Worm (Caenorhabditis elegans): Measurements from ENCODE around the gene F38B6.8.

Gene F38B6.8

DNA sequence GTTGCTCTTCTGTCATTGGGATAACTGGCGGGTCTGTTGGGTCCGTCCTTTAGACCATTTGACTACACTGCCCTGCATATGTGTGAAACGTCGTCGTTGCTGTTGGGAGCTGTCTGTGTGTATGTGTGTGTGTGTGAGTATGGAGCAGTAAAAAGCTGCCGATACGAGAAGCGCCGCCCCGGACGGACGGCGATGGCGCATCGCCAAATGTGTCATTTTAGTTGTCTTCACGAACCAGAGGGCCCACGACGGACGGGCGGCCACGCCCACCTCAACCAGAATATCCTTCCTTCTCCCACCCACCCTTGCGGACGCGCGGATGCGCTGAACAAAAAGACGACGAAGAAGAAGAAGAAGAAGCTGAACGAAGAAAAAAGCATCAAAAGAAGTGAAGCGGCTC is 19.7 kb upstream of the F38B6.8 start, which contains the start of gene acr-2:
Gene acr-2, plus strand, starts transcription at position 301 of the 400 bp plus-strand sequence.
- TF ChIP-seq lin-14 (GFP tag; optimal IDR thresholded peaks at IDR 0.05) (peak; percentile 39), unc-98 (GFP tag; IDR thresholded peaks at IDR 0.05) (no peak), pag-3 (tag; optimal IDR thresholded peaks at IDR 0.05; ENCODE audit: borderline replicate concordance, insufficient read depth) (no peak), efl-1 (optimal IDR thresholded peaks at IDR 0.05) (no peak), efl-1 (GFP tag; optimal IDR thresholded peaks at IDR 0.05 in 1 of 2) (no peak), nhr-19 (GFP tag; conservative IDR thresholded peaks at IDR 0.05) (no peak), ceh-63 (GFP tag; optimal IDR thresholded peaks at IDR 0.05) (peak; percentile 35), mab-9 (GFP tag; IDR thresholded peaks at IDR 0.05) (0 out of 2 replicates have a peak, but pooled peaks have one; percentile 15), jun-1 (tag; optimal IDR thresholded peaks at IDR 0.05) (no peak), ztf-11 (tag; optimal IDR thresholded peaks at IDR 0.05) (no peak), ceh-82 (tag; optimal IDR thresholded peaks at IDR 0.05) (peak in 1 of 3 experiments; percentile 1), zip-4 (GFP tag; optimal IDR thresholded peaks at IDR 0.05) (no peak)

DNA sequence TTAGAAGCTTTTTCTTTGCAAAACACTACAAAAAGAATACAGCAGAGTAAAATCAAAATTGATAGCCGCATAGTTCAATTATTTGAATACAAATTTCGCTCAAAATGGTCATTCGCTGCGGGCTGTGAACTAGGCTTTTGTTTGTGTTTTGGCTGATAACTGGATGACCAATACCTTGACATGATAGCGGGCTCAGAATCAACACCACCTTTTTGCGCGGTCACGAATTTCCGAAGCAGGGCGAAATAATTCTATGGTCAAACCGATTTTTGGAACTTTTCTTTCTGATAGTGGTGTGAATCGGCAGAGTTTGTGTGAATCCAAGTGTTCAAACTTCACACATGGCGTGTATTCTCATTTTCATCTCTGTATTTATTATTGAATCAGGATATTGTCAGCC is 15.7 kb upstream of the F38B6.8 start, which contains the start of the genes F38B6.7 and F38B6.2:
Gene F38B6.7, minus strand, starts transcription at position 101 of the 400 bp plus-strand sequence.
Gene F38B6.2, plus strand, starts transcription at position 267 of the 400 bp plus-strand sequence.
- TF ChIP-seq C34B4.2 (tag; optimal IDR thresholded peaks at IDR 0.05) = no peak
- no peak for TF ChIP-seq skn-1 (tag; optimal IDR thresholded peaks at IDR 0.05)
- TF ChIP-seq sox-4 (tag; optimal IDR thresholded peaks at IDR 0.05) = no peak
- TF ChIP-seq elt-3 (tag; optimal IDR thresholded peaks at IDR 0.05) = no peak
- no peak for TF ChIP-seq efl-1 (optimal IDR thresholded peaks at IDR 0.05)
- no peak for TF ChIP-seq efl-1 (GFP tag; optimal IDR thresholded peaks at IDR 0.05 in 1 of 2)
- no peak for TF ChIP-seq fkh-8 (tag; optimal IDR thresholded peaks at IDR 0.05)
- TF ChIP-seq hpl-2 (GFP tag; optimal IDR thresholded peaks at IDR 0.05) = no peak
- no peak for TF ChIP-seq pqm-1 (tag; optimal IDR thresholded peaks at IDR 0.05)

DNA sequence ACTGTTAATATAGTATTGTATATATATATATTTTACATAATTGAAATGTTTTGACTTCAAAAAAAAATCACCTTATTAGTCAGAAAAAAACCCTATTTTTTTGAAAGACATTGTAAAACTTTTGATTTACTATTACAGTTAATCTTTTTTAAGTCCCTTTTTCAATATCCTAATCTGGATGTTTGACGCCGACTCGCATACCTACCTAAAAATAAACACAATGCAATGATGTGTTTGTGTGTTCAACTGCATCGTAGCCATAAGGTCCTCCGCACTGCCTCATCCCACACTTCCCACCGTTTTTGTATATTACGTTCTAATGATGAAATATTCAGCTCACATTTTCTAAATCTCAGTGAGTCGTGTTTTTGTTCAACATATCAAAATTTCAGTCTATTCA is 10.7 kb upstream of the F38B6.8 start, which contains the start of gene F38B6.3:
Gene F38B6.3, plus strand, starts transcription at position 301 of the 400 bp plus-strand sequence.
- no peak for TF ChIP-seq zip-4 (GFP tag; optimal IDR thresholded peaks at IDR 0.05)

DNA sequence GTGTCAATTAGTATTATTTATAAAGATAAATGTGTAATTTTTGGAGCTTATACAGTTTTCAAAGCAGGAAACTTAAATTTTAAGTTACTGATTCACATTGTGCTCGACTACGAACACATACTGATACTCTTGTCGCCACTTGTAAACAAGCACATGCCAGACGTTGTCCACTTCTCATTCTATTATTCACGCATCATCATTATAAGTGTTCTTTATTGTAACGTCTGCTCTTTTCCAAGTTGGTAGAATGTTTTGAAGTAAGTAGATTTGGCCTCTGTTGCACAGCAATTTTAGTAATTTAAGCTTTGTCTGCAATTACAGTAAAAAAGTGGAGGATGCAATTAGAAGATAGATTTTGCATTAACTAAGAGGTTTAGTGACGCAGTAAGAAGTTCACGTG is 10.3 kb upstream of the F38B6.8 start:
- TF ChIP-seq efl-1 (optimal IDR thresholded peaks at IDR 0.05) (no peak), efl-1 (GFP tag; optimal IDR thresholded peaks at IDR 0.05 in 1 of 2) (no peak), nhr-84 (tag; optimal IDR thresholded peaks at IDR 0.05) (no peak), aha-1 (tag; optimal IDR thresholded peaks at IDR 0.05) (no peak), zip-4 (GFP tag; optimal IDR thresholded peaks at IDR 0.05) (no peak), egl-27 (tag; optimal IDR thresholded peaks at IDR 0.05) (no peak), alr-1 (tag; optimal IDR thresholded peaks at IDR 0.05; ENCODE audit: borderline replicate concordance) (no peak), fkh-10 (GFP tag; optimal IDR thresholded peaks at IDR 0.05) (no peak), lin-13 (GFP tag; optimal IDR thresholded peaks at IDR 0.05) (no peak), sptf-1 (tag; optimal IDR thresholded peaks at IDR 0.05) (no peak), ztf-11 (tag; optimal IDR thresholded peaks at IDR 0.05) (no peak), nhr-12 (tag; optimal IDR thresholded peaks at IDR 0.05) (no peak), lsy-2 (tag; optimal IDR thresholded peaks at IDR 0.05) (no peak), jun-1 (tag; optimal IDR thresholded peaks at IDR 0.05) (no peak), aly-2 (tag; optimal IDR thresholded peaks at IDR 0.05) (no peak), tbx-2 (tag; optimal IDR thresholded peaks at IDR 0.05) (no peak), efl-3 (GFP tag; optimal IDR thresholded peaks at IDR 0.05) (no peak), zag-1 (tag; optimal IDR thresholded peaks at IDR 0.05) (no peak), mdl-1 (tag; optimal IDR thresholded peaks at IDR 0.05) (no peak), ceh-63 (GFP tag; optimal IDR thresholded peaks at IDR 0.05) (no peak), lin-15B (tag; optimal IDR thresholded peaks at IDR 0.05) (no peak)

DNA sequence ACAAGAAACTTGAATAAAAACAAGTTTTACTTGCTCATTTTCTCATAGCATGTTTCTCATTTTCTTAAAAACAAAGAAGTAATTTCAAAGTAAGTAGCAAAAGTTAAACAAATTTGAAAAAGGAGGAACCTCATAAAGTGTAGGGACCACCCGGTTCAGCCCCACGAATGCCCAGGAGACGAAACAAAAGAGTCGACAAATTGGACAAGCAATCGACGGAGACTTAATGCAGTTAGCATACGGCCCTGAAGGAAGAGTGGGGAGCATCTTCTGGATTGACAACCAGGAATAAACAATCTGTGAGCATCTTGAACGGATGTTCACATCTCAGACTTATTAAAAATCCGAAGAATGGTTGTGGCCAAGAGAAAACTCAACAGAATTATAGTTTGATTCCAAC is 9.1 kb upstream of the F38B6.8 start:
- TF ChIP-seq alr-1 (tag; optimal IDR thresholded peaks at IDR 0.05; ENCODE audit: borderline replicate concordance) = no peak
- no peak for TF ChIP-seq nhr-47 (tag; optimal IDR thresholded peaks at IDR 0.05)
- no peak for TF ChIP-seq elt-2 (tag; optimal IDR thresholded peaks at IDR 0.05)
- TF ChIP-seq ztf-11 (tag; optimal IDR thresholded peaks at IDR 0.05) = no peak
- no peak for TF ChIP-seq egl-27 (tag; optimal IDR thresholded peaks at IDR 0.05)
- no peak for TF ChIP-seq sptf-1 (tag; optimal IDR thresholded peaks at IDR 0.05)
- no peak for TF ChIP-seq grh-1 (GFP tag; IDR thresholded peaks at IDR 0.05)
- no peak for TF ChIP-seq nhr-84 (tag; optimal IDR thresholded peaks at IDR 0.05)
- no peak for TF ChIP-seq sup-37 (GFP tag; optimal IDR thresholded peaks at IDR 0.05)
- no peak for TF ChIP-seq nhr-20 (tag; optimal IDR thresholded peaks at IDR 0.05)
- no peak for TF ChIP-seq lin-14 (GFP tag; optimal IDR thresholded peaks at IDR 0.05)
- no peak for TF ChIP-seq efl-3 (GFP tag; optimal IDR thresholded peaks at IDR 0.05)
- TF ChIP-seq jun-1 (tag; optimal IDR thresholded peaks at IDR 0.05) = no peak
- no peak for TF ChIP-seq unc-30 (tag; optimal IDR thresholded peaks at IDR 0.05)
- no peak for TF ChIP-seq rnt-1 (tag; optimal IDR thresholded peaks at IDR 0.05)
- TF ChIP-seq nhr-85 (tag) = no peak
- no peak for TF ChIP-seq pag-3 (tag; optimal IDR thresholded peaks at IDR 0.05; ENCODE audit: borderline replicate concordance, insufficient read depth)
- TF ChIP-seq hlh-17 (GFP tag; optimal IDR thresholded peaks at IDR 0.05; ENCODE audit: borderline replicate concordance) = no peak
